Worm (Caenorhabditis elegans) whole organism, young adult: ENCODE data around the gene F54E7.9.

ENCODE experiments used
- B0019.2 ChIP-seq: fragments of 200-800 bp; sonication (Bioruptor generic); conservative IDR thresholded peaks from 2 replicates; pipeline ENCODE4 v1.3.6; 2022; ENCODE audit warnings: missing genetic modification reagents, missing genetic modification characterization, missing compliant biosample characterization
- B0035.1 ChIP-seq: sonication (generic microtip); optimal IDR thresholded peaks from 2 replicates; lab custom pipeline; 2016; ENCODE audit warnings: missing genetic modification characterization, mild to moderate bottlenecking, missing compliant biosample characterization, missing genotype, missing genetic modification reagents
- B0336.3 ChIP-seq: fragments of 200-800 bp; sonication (Bioruptor generic); IDR thresholded peaks from 2 replicates; pipeline ENCODE4 v1.3.6; 2022; ENCODE audit warnings: missing genetic modification characterization, missing compliant biosample characterization
- C06A6.2 ChIP-seq: fragments of 200-800 bp; sonication (Bioruptor generic); conservative IDR thresholded peaks from 2 replicates; pipeline ENCODE4 v1.3.6; 2022; ENCODE audit warnings: missing genetic modification characterization, missing compliant biosample characterization
- F33H1.4 ChIP-seq: fragments of 200-800 bp; sonication (Bioruptor generic); IDR thresholded peaks from 2 replicates; pipeline ENCODE4 v1.3.6; 2022; ENCODE audit warnings: missing genetic modification reagents, missing genetic modification characterization, missing compliant biosample characterization
- F39B2.1 ChIP-seq: fragments of 200-800 bp; sonication (Bioruptor generic); IDR thresholded peaks from 2 replicates; pipeline ENCODE4 v1.3.6; 2022; ENCODE audit warnings: missing genetic modification reagents, missing genetic modification characterization, missing compliant biosample characterization
- F49E8.2 ChIP-seq: sonication (generic microtip); optimal IDR thresholded peaks from 3 replicates; lab custom pipeline; 2017; ENCODE audit warnings: missing genetic modification characterization, mild to moderate bottlenecking, missing compliant biosample characterization, antibody characterized with exemption, moderate library complexity; ENCODE audit not compliant: insufficient read depth
- F52B5.7 ChIP-seq: sonication (generic microtip); optimal IDR thresholded peaks from 2 replicates; lab custom pipeline; 2016; ENCODE audit warnings: mild to moderate bottlenecking, missing genetic modification characterization, missing compliant biosample characterization
- F57C9.4 ChIP-seq: sonication (generic microtip); optimal IDR thresholded peaks from 2 replicates; lab custom pipeline; 2017; ENCODE audit warnings: mild to moderate bottlenecking, missing genetic modification characterization, missing compliant biosample characterization
- Y53F4B.3 ChIP-seq: fragments of 200-800 bp; sonication (Bioruptor generic); IDR thresholded peaks from 2 replicates; pipeline ENCODE4 v1.3.6; 2022; ENCODE audit warnings: missing genetic modification reagents, missing genetic modification characterization, missing compliant biosample characterization
- Y56A3A.18 ChIP-seq: fragments of 200-800 bp; sonication (Bioruptor generic); IDR thresholded peaks from 2 replicates; pipeline ENCODE4 v1.3.6; 2022; ENCODE audit warnings: missing genetic modification reagents, missing genetic modification characterization, missing compliant biosample characterization
- bed-1 ChIP-seq: fragments of 200-800 bp; sonication (Bioruptor generic); IDR thresholded peaks from 2 replicates; pipeline ENCODE4 v1.3.6; 2022; ENCODE audit warnings: missing genetic modification reagents, missing genetic modification characterization, missing compliant biosample characterization
- bed-2 ChIP-seq: fragments of 200-800 bp; sonication (Bioruptor generic); IDR thresholded peaks from 2 replicates; pipeline ENCODE4 v1.3.6; 2022; ENCODE audit warnings: missing genetic modification reagents, missing genetic modification characterization, missing compliant biosample characterization
- cebp-1 ChIP-seq, 2 experiments: fragments of 200-800 bp in 1 of 2; sonication (Bioruptor generic) in 1 of 2; sonication (generic microtip) in 1 of 2; IDR thresholded peaks in 1 of 2; optimal IDR thresholded peaks in 1 of 2; 2 replicates each; pipeline versions ENCODE4 v1.3.6 to Lab custom; 2017 to 2022; ENCODE audit warnings: missing compliant biosample characterization in 2 of 2, missing genetic modification characterization in 2 of 2, mild to moderate bottlenecking in 1 of 2, missing genetic modification reagents in 1 of 2, moderate library complexity in 1 of 2
- cebp-2 ChIP-seq: fragments of 200-800 bp; sonication (Bioruptor generic); IDR thresholded peaks from 2 replicates; pipeline ENCODE4 v1.3.6; 2022; ENCODE audit warnings: missing genetic modification characterization, missing compliant biosample characterization
- ceh-100 ChIP-seq: fragments of 200-800 bp; sonication (Bioruptor generic); IDR thresholded peaks from 2 replicates; pipeline ENCODE4 v1.3.6; 2022; ENCODE audit warnings: missing genetic modification reagents, missing genetic modification characterization, missing compliant biosample characterization
- ceh-27 ChIP-seq: fragments of 200-800 bp; sonication (Bioruptor generic); optimal IDR thresholded peaks from 2 replicates; lab custom pipeline; 2018; ENCODE audit warnings: mild to moderate bottlenecking, missing genetic modification characterization, moderate library complexity, missing compliant biosample characterization
- ceh-58 ChIP-seq: fragments of 200-800 bp; sonication (Bioruptor generic); IDR thresholded peaks from 2 replicates; pipeline ENCODE4 v1.3.6; 2022; ENCODE audit warnings: missing genetic modification characterization, missing compliant biosample characterization
- chd-7 ChIP-seq: sonication (generic microtip); optimal IDR thresholded peaks from 2 replicates; lab custom pipeline; 2016; ENCODE audit warnings: mild to moderate bottlenecking, missing genetic modification characterization, moderate library complexity, missing compliant biosample characterization
- die-1 ChIP-seq: sonication (generic microtip); optimal IDR thresholded peaks from 2 replicates; lab custom pipeline; 2016; ENCODE audit warnings: missing genotype, mild to moderate bottlenecking, missing genetic modification characterization, missing compliant biosample characterization
- egl-18 ChIP-seq: fragments of 200-800 bp; sonication (Bioruptor generic); IDR thresholded peaks from 2 replicates; pipeline ENCODE4 v1.3.6; 2022; ENCODE audit warnings: missing genetic modification reagents, missing genetic modification characterization, missing compliant biosample characterization
- him-1 ChIP-seq: sonication (generic microtip); optimal IDR thresholded peaks from 2 replicates; lab custom pipeline; 2016; ENCODE audit warnings: missing genotype, missing genetic modification reagents, missing genetic modification characterization, missing compliant biosample characterization
- hlh-12 ChIP-seq: sonication (generic microtip); optimal IDR thresholded peaks from 2 replicates; lab custom pipeline; 2016; ENCODE audit warnings: missing genetic modification characterization, missing compliant biosample characterization
- hmg-1.2 ChIP-seq: fragments of 200-800 bp; sonication (Bioruptor generic); IDR thresholded peaks from 2 replicates; pipeline ENCODE4 v1.3.6; 2022; ENCODE audit warnings: missing genetic modification reagents, missing genetic modification characterization, missing compliant biosample characterization
- hsf-1 ChIP-seq: fragments of 200-800 bp; sonication (Bioruptor generic); IDR thresholded peaks from 2 replicates; pipeline ENCODE4 v1.3.6; 2022; ENCODE audit warnings: missing genetic modification reagents, missing genetic modification characterization, missing compliant biosample characterization
- madf-6 ChIP-seq: fragments of 200-800 bp; sonication (Bioruptor generic); IDR thresholded peaks from 2 replicates; pipeline ENCODE4 v1.3.6; 2022; ENCODE audit warnings: missing genetic modification reagents, missing genetic modification characterization, missing compliant biosample characterization
- nfyb-1 ChIP-seq: fragments of 200-800 bp; sonication (Bioruptor generic); IDR thresholded peaks from 2 replicates; pipeline ENCODE4 v1.3.6; 2022; ENCODE audit warnings: missing genetic modification reagents, missing genetic modification characterization, missing compliant biosample characterization
- nhr-27 ChIP-seq: fragments of 200-800 bp; sonication (Bioruptor generic); optimal IDR thresholded peaks from 2 replicates; lab custom pipeline; 2018; ENCODE audit warnings: mild to moderate bottlenecking, missing genetic modification characterization, moderate library complexity, missing compliant biosample characterization
- pbrm-1 ChIP-seq: fragments of 200-800 bp; sonication (Bioruptor generic); IDR thresholded peaks from 2 replicates; pipeline ENCODE4 v1.3.6; 2022; ENCODE audit warnings: missing genetic modification reagents, missing genetic modification characterization, missing compliant biosample characterization
- pha-4 ChIP-seq: fragments of 150-350 bp; sonication (generic microtip); optimal IDR thresholded peaks from 2 replicates; lab custom pipeline; 2014; ENCODE audit warnings: missing biosample characterization, missing genetic modification reagents, missing genetic modification characterization
- repo-1 ChIP-seq: sonication (generic microtip); optimal IDR thresholded peaks from 2 replicates; lab custom pipeline; 2017; ENCODE audit warnings: mild to moderate bottlenecking, missing genetic modification characterization, missing compliant biosample characterization
- rpc-1 ChIP-seq, 2 experiments: fragments of 150-350 bp in 1 of 2; sonication (generic microtip) in 1 of 2; optimal IDR thresholded peaks; 2 replicates each; lab custom pipeline; 2014 to 2018; ENCODE audit warnings: missing biosample characterization in 1 of 2, missing genetic modification characterization in 1 of 2, missing genetic modification reagents in 1 of 2, missing genotype in 1 of 2
- sdz-38 ChIP-seq: sonication (generic microtip); optimal IDR thresholded peaks from 2 replicates; lab custom pipeline; 2016; ENCODE audit warnings: missing genotype, missing genetic modification characterization, missing compliant biosample characterization
- snpc-3.4 ChIP-seq: sonication (generic microtip); optimal IDR thresholded peaks from 2 replicates; lab custom pipeline; 2017; ENCODE audit warnings: missing genetic modification characterization, mild to moderate bottlenecking, missing compliant biosample characterization, antibody characterized with exemption, moderate library complexity, missing genotype, missing genetic modification reagents
- sptf-2 ChIP-seq: fragments of 200-800 bp; sonication (Bioruptor generic); optimal IDR thresholded peaks from 2 replicates; lab custom pipeline; 2018; ENCODE audit warnings: mild to moderate bottlenecking, missing genetic modification characterization, missing compliant biosample characterization
- unc-130 ChIP-seq: sonication (generic microtip); optimal IDR thresholded peaks from 2 replicates; lab custom pipeline; 2016; ENCODE audit warnings: missing genetic modification reagents, missing genetic modification characterization, missing compliant biosample characterization
- unc-62 ChIP-seq: fragments of 150-350 bp; optimal IDR thresholded peaks from 2 replicates; lab custom pipeline; 2014; ENCODE audit warnings: missing biosample characterization, missing genetic modification reagents, missing genetic modification characterization
- ztf-28 ChIP-seq: fragments of 200-800 bp; sonication (Bioruptor generic); IDR thresholded peaks from 2 replicates; pipeline ENCODE4 v1.3.6; 2022; ENCODE audit warnings: missing genetic modification reagents, missing genetic modification characterization, missing compliant biosample characterization

Gene F54E7.9

ce11 chrIII:5678935-5679334 lies 1.2 kb upstream of the F54E7.9 start, which contains the start of the genes ska-3 and rps-12 (continued):
- TF ChIP-seq cebp-1 (GFP tag; IDR thresholded peaks at IDR 0.05; lab: Robert Waterston, UW): peak; percentile 83
- peak; percentile 94 for TF ChIP-seq cebp-1 (tag; optimal IDR thresholded peaks at IDR 0.05; lab: Kevin White, UChicago)
- TF ChIP-seq ceh-100 (GFP tag; lab: Robert Waterston, UW): peak; percentile 83
- peak; percentile 70 for TF ChIP-seq unc-130 (GFP tag; lab: Kevin White, UChicago)
- no peak for TF ChIP-seq hlh-12 (tag; lab: Kevin White, UChicago)
- TF ChIP-seq B0336.3 (GFP tag; lab: Robert Waterston, UW): peak; percentile 80
- peak; percentile 93 for TF ChIP-seq snpc-3.4 (tag; lab: Kevin White, UChicago)
- TF ChIP-seq bed-2 (GFP tag; lab: Robert Waterston, UW): no peak
- no peak for TF ChIP-seq ceh-58
- peak; percentile 52; the same call in 1 of the 2 replicates for TF ChIP-seq ztf-28 (GFP tag; lab: Robert Waterston, UW)
- TF ChIP-seq F52B5.7: peak; percentile 66
- TF ChIP-seq F39B2.1 (GFP tag; lab: Robert Waterston, UW): 0 out of 2 replicates have a peak, but pooled peaks have one; percentile 55
- no peak for TF ChIP-seq cebp-2 (GFP tag; lab: Robert Waterston, UW)
- TF ChIP-seq pha-4 (tag; lab: Kevin White, UChicago): peak; percentile 99
- peak; percentile 93 for TF ChIP-seq F49E8.2 (tag; lab: Kevin White, UChicago)
- TF ChIP-seq hmg-1.2 (GFP tag; lab: Robert Waterston, UW): peak; percentile 95
- peak; percentile 93 for TF ChIP-seq F33H1.4
- peak; percentile 51; the same call in 1 of the 2 replicates for TF ChIP-seq Y56A3A.18
- TF ChIP-seq sptf-2 (GFP tag; lab: Kevin White, UChicago): no peak
- no peak for TF ChIP-seq F57C9.4 (tag; lab: Kevin White, UChicago)
- TF ChIP-seq chd-7 (tag; lab: Kevin White, UChicago): peak; percentile 82
- TF ChIP-seq pbrm-1: peak; percentile 96
- TF ChIP-seq egl-18 (GFP tag; lab: Robert Waterston, UW): peak; percentile 89
- TF ChIP-seq B0035.1 (tag; lab: Kevin White, UChicago): peak; percentile 43
- TF ChIP-seq rpc-1 (optimal IDR thresholded peaks at IDR 0.05; lab: Kevin White, UChicago): peak; percentile 17
- peak; percentile 0 for TF ChIP-seq rpc-1 (tag; optimal IDR thresholded peaks at IDR 0.05; lab: Kevin White, UChicago)
- TF ChIP-seq him-1 (tag; lab: Kevin White, UChicago): peak; percentile 84
- peak; percentile 90 for TF ChIP-seq repo-1 (tag; lab: Kevin White, UChicago)
- TF ChIP-seq nfyb-1: peak; percentile 96
- peak; percentile 92 for TF ChIP-seq C06A6.2 (GFP tag; lab: Robert Waterston, UW)
- 0 out of 2 replicates have a peak, but pooled peaks have one; percentile 23 for TF ChIP-seq Y53F4B.3 (GFP tag; lab: Robert Waterston, UW)
- no peak for TF ChIP-seq bed-1
- TF ChIP-seq unc-62 (GFP tag; lab: Kevin White, UChicago): peak; percentile 4
- TF ChIP-seq die-1: no peak
- no peak for TF ChIP-seq sdz-38 (tag; lab: Kevin White, UChicago)
- TF ChIP-seq hsf-1 (GFP tag; lab: Robert Waterston, UW): peak; percentile 82
- TF ChIP-seq ceh-27 (GFP tag; lab: Kevin White, UChicago): peak; percentile 94
- TF ChIP-seq madf-6 (GFP tag; lab: Robert Waterston, UW): peak; percentile 95
- no peak for TF ChIP-seq nhr-27
- TF ChIP-seq B0019.2 (GFP tag; lab: Robert Waterston, UW): peak; percentile 81
